Worm (Caenorhabditis elegans) whole organism, early embryonic: ENCODE results near the gene T14G8.6.

Experiments used
- B0310.2 ChIP-seq: sonication (generic microtip); optimal IDR thresholded peaks from 2 replicates; lab custom pipeline; 2016; ENCODE audit warnings: mild to moderate bottlenecking, missing genetic modification characterization, missing compliant biosample characterization
- F13C5.2 ChIP-seq: sonication (generic microtip); optimal IDR thresholded peaks from 2 replicates; lab custom pipeline; 2017; ENCODE audit warnings: mild to moderate bottlenecking, missing genetic modification characterization, inconsistent platforms, missing compliant biosample characterization
- aly-1 ChIP-seq: sonication (generic microtip); optimal IDR thresholded peaks from 2 replicates; lab custom pipeline; 2016; ENCODE audit warnings: missing genetic modification characterization, missing compliant biosample characterization
- ama-1 ChIP-seq: fragments of 150-350 bp; optimal IDR thresholded peaks from 2 replicates; lab custom pipeline; 2014
- ceh-13 ChIP-seq: fragments of 200-800 bp; sonication (Bioruptor generic); optimal IDR thresholded peaks from 2 replicates; lab custom pipeline; 2018; ENCODE audit warnings: mild to moderate bottlenecking, missing genetic modification characterization, missing compliant biosample characterization
- ceh-36 ChIP-seq: sonication (generic microtip); optimal IDR thresholded peaks from 2 replicates; lab custom pipeline; 2016; ENCODE audit warnings: missing genetic modification characterization, inconsistent platforms, missing compliant biosample characterization
- ets-7 ChIP-seq: sonication (generic microtip); optimal IDR thresholded peaks from 2 replicates; lab custom pipeline; 2016; ENCODE audit warnings: missing genotype, missing genetic modification characterization, missing compliant biosample characterization
- flt-1 ChIP-seq: fragments of 200-800 bp; sonication (Bioruptor generic); IDR thresholded peaks from 2 replicates; pipeline ENCODE4 v1.3.6; 2022; ENCODE audit warnings: missing genetic modification characterization, missing compliant biosample characterization
- hmbx-1 ChIP-seq: sonication (generic microtip); optimal IDR thresholded peaks from 2 replicates; lab custom pipeline; 2016; ENCODE audit warnings: mild to moderate bottlenecking, missing genetic modification characterization, missing compliant biosample characterization
- hmg-4 ChIP-seq: fragments of 200-800 bp; sonication (Bioruptor generic); optimal IDR thresholded peaks from 2 replicates; lab custom pipeline; 2018; ENCODE audit warnings: mild to moderate bottlenecking, missing genetic modification characterization, missing compliant biosample characterization
- hnd-1 ChIP-seq: sonication (generic microtip); optimal IDR thresholded peaks from 2 replicates; lab custom pipeline; 2016; ENCODE audit warnings: missing genetic modification characterization, missing compliant biosample characterization
- pes-1 ChIP-seq: fragments of 200-800 bp; sonication (Bioruptor generic); IDR thresholded peaks from 2 replicates; pipeline ENCODE4 v1.3.6; 2022; ENCODE audit warnings: missing genetic modification reagents, missing genetic modification characterization, missing compliant biosample characterization
- scrt-1 ChIP-seq: fragments of 200-800 bp; sonication (Bioruptor generic); IDR thresholded peaks from 2 replicates; pipeline ENCODE4 v1.3.6; 2022; ENCODE audit warnings: missing genetic modification characterization, missing compliant biosample characterization
- sea-1 ChIP-seq: fragments of 200-800 bp; sonication (Bioruptor generic); conservative IDR thresholded peaks from 2 replicates; pipeline ENCODE4 v1.3.6; 2022; ENCODE audit warnings: missing genetic modification characterization, missing compliant biosample characterization
- tbx-11 ChIP-seq: fragments of 200-800 bp; sonication (Bioruptor generic); IDR thresholded peaks from 2 replicates; pipeline ENCODE4 v1.3.6; 2022; ENCODE audit warnings: missing genetic modification characterization, missing compliant biosample characterization
- tbx-37 ChIP-seq: fragments of 200-800 bp; sonication (Bioruptor generic); conservative IDR thresholded peaks from 2 replicates; pipeline ENCODE4 v1.3.6; 2022; ENCODE audit warnings: missing genetic modification reagents, missing genetic modification characterization, missing compliant biosample characterization
- tra-4 ChIP-seq: sonication (generic microtip); optimal IDR thresholded peaks from 2 replicates; lab custom pipeline; 2017; ENCODE audit warnings: missing genetic modification characterization, missing compliant biosample characterization

The T14G8.6 gene

DNA sequence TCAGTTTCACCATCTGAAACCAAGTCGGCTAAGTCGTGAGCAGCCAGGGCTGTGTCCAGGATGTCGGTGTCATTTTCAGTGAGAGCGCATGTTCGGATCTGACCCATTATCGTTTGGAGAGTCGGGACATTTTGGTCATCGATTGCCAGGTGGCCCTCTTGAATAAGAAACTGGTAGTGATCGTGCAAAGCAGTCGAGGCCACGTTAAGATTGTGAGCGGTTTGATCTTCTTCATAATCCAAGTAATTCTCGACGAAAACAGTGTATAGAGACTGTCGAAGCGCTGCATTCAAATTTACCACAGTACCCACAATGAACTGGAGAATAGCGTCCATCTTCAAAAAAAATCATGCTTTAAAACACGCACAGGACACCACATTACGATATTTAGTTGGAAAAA, at the start of gene T14G8.6:
T14G8.6 (minus strand) TSS at position 338 of the 400 bp plus-strand sequence.
- no peak for TF ChIP-seq B0310.2 (tag; lab: Kevin White, UChicago)
- TF ChIP-seq tbx-11, result no peak
- no peak for TF ChIP-seq hnd-1 (tag; lab: Kevin White, UChicago)
- TF ChIP-seq F13C5.2, result no peak
- no peak for TF ChIP-seq ceh-13

- TF ChIP-seq tra-4 (tag; lab: Kevin White, UChicago) (no peak), tbx-11 (no peak), ceh-13 (no peak), ets-7 (tag; lab: Kevin White, UChicago) (no peak)
Measured at ce11 chrX:12912435-12912834, 49.8 kb upstream of the T14G8.6 start.

DNA sequence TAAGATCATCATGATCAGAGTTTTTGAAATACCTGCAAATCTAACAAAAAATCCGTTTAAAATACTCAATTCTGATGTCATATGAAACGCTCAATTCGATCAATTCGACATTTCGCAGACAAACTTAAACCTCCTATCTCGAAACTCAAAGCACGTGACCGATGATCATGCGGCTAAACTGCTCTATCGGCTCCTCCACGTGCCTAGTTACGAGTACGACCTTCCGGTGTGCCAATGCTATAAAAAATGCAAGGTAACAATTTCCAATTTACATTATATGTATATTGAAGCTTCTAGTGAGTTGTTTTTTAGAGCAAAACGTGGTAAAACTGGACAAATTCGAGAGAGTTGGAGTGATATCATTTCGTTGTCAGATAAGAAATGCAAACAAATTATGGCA, 48.6 kb upstream of the T14G8.6 start:
- TF ChIP-seq B0310.2 (tag; lab: Kevin White, UChicago), result no peak
- TF ChIP-seq ama-1, result no peak
- TF ChIP-seq hnd-1 (tag; lab: Kevin White, UChicago), result no peak
- no peak for TF ChIP-seq hmbx-1 (tag; lab: Kevin White, UChicago)
- no peak for TF ChIP-seq scrt-1 (GFP tag; lab: Robert Waterston, UW)
- no peak for TF ChIP-seq tbx-11
- TF ChIP-seq sea-1 (GFP tag; lab: Robert Waterston, UW), result no peak
- TF ChIP-seq ceh-36, result no peak
- TF ChIP-seq pes-1 (GFP tag; lab: Robert Waterston, UW), result no peak
- no peak for TF ChIP-seq flt-1

DNA sequence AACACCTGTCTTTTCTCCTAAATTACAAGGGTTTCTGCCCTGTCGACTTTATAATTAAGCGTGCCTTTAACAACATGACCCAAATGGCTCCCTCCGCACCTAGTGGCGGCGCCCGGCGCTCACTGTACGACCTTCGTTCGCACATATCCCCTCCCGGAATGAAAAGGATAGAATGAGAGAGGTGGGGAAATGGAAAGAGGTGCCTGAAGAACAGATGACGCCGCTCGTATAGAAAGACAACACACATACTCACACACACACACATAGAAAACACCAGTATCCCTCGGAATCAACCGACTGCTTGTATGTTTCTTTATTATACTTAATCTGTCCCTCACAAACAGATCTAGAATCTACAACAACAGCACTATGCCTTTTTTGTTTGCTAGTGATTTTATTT, 47.3 kb upstream of the T14G8.6 start:
- TF ChIP-seq aly-1 (no peak), flt-1 (no peak), ama-1 (no peak), ceh-13 (no peak), ets-7 (tag; lab: Kevin White, UChicago) (no peak), tbx-11 (no peak)

DNA sequence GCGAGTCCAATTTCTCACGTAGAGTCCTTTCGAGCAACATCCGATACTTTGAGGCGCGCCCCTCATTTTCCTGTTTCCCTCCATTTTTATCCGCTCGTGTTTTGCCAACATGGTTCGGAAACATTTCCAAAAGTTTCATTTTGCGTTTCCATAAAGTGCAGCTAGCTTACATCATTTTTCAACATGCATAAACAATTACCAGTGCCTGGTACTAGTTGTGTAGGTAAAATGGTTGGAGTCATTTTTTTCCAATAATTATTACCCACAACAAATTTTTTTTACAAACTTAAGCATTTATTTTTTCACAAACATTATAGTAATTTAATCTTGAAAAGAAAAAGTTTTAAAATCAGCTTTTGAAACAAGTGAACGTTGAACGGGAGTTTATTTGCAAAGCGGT, 46.1 kb upstream of the T14G8.6 start:
- TF ChIP-seq hnd-1 (tag; lab: Kevin White, UChicago) (no peak), ets-7 (tag; lab: Kevin White, UChicago) (no peak), sea-1 (GFP tag; lab: Robert Waterston, UW) (no peak), ceh-36 (no peak), tbx-11 (no peak), tbx-37 (GFP tag; lab: Robert Waterston, UW) (no peak), scrt-1 (GFP tag; lab: Robert Waterston, UW) (no peak), ama-1 (no peak), F13C5.2 (no peak), hmbx-1 (tag; lab: Kevin White, UChicago) (no peak), pes-1 (GFP tag; lab: Robert Waterston, UW) (no peak), ceh-13 (no peak), aly-1 (no peak)

DNA sequence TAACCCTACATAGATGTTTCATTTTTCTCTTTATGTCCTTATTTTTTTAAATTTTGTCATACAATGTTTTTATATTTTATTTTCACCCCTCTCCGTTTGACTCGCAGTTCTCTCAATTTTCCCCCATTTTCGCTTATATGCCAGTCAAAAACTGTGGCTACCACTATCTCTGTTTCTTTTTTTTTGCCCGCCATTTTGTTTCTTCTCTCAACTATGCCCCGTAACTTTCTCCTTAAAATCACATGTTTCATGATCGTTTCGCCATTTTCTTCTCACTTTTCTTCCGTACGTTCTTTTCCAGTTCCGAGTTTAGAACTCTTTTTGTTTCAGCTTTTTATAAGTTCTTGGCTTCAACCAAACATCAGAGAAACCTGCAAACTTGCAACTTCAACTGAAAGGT, 44.9 kb upstream of the T14G8.6 start, which contains the start of gene pqn-18:
pqn-18 (plus strand) TSS at position 331 of the 400 bp plus-strand sequence.
- TF ChIP-seq hmbx-1 (tag; lab: Kevin White, UChicago), result no peak
- TF ChIP-seq pes-1 (GFP tag; lab: Robert Waterston, UW), result no peak
- TF ChIP-seq ama-1, result no peak
- no peak for TF ChIP-seq ceh-13
- TF ChIP-seq tbx-11, result no peak
- no peak for TF ChIP-seq hnd-1 (tag; lab: Kevin White, UChicago)
- no peak for TF ChIP-seq aly-1
- no peak for TF ChIP-seq tbx-37 (GFP tag; lab: Robert Waterston, UW)
- no peak for TF ChIP-seq sea-1 (GFP tag; lab: Robert Waterston, UW)
- TF ChIP-seq F13C5.2, result no peak
- TF ChIP-seq ets-7 (tag; lab: Kevin White, UChicago), result no peak
- TF ChIP-seq ceh-36, result no peak
- no peak for TF ChIP-seq tra-4 (tag; lab: Kevin White, UChicago)
- no peak for TF ChIP-seq hmg-4
- no peak for TF ChIP-seq scrt-1 (GFP tag; lab: Robert Waterston, UW)

ce11 chrX:12903810-12904209, 41.2 kb upstream of the T14G8.6 start:
- TF ChIP-seq sea-1 (GFP tag; lab: Robert Waterston, UW), result no peak
- TF ChIP-seq F13C5.2, result peak; percentile 1
- no peak for TF ChIP-seq B0310.2 (tag; lab: Kevin White, UChicago)

- TF ChIP-seq aly-1 (no peak), pes-1 (GFP tag; lab: Robert Waterston, UW) (no peak), tbx-11 (no peak), tbx-37 (GFP tag; lab: Robert Waterston, UW) (no peak), ets-7 (tag; lab: Kevin White, UChicago) (no peak), hmg-4 (peak; percentile 44), flt-1 (no peak), sea-1 (GFP tag; lab: Robert Waterston, UW) (no peak)
Measured at ce11 chrX:12902057-12902652, 39.5 kb upstream of the T14G8.6 start.

- TF ChIP-seq tbx-11, result no peak
- no peak for TF ChIP-seq B0310.2 (tag; lab: Kevin White, UChicago)
- TF ChIP-seq aly-1, result no peak
- no peak for TF ChIP-seq ets-7 (tag; lab: Kevin White, UChicago)
- TF ChIP-seq hnd-1 (tag; lab: Kevin White, UChicago), result no peak
- TF ChIP-seq ama-1, result no peak
- TF ChIP-seq ceh-36, result no peak
- no peak for TF ChIP-seq tbx-37 (GFP tag; lab: Robert Waterston, UW)
- no peak for TF ChIP-seq pes-1 (GFP tag; lab: Robert Waterston, UW)
- TF ChIP-seq sea-1 (GFP tag; lab: Robert Waterston, UW), result no peak
- no peak for TF ChIP-seq flt-1
- no peak for TF ChIP-seq F13C5.2
- TF ChIP-seq tra-4 (tag; lab: Kevin White, UChicago), result no peak
- no peak for TF ChIP-seq hmg-4
Measured at ce11 chrX:12899140-12899888, 36.7 kb upstream of the T14G8.6 start.
